Fruit fly (Drosophila melanogaster) whole organism, embryonic: ENCODE measurements around the gene CG33795.
A peak's percentile ranks its signal among the peaks of the same experiment; 100 is the strongest.

Experiments used
- Awh ChIP-seq: fragments of 200-800 bp; sonication (Bioruptor generic); IDR thresholded peaks from 2 replicates; pipeline ENCODE4, ENCODE4 v1.3.6; 2022; ENCODE audit warnings: missing biosample characterization, missing genetic modification characterization
- CG10267 ChIP-seq: fragments of 200-800 bp; sonication (Bioruptor generic); optimal IDR thresholded peaks from 2 replicates; lab custom pipeline; 2018; ENCODE audit warnings: missing biosample characterization, mild to moderate bottlenecking, missing genetic modification characterization, moderate library complexity
- CG11085 ChIP-seq: fragments of 200-800 bp; sonication (Bioruptor generic); IDR thresholded peaks from 2 replicates; pipeline ENCODE4 v1.3.6; 2022; ENCODE audit warnings: missing biosample characterization, missing genetic modification characterization
- CG12299 ChIP-seq: fragments of 200-800 bp; sonication (Bioruptor generic); optimal IDR thresholded peaks from 2 replicates; lab custom pipeline; 2018; ENCODE audit warnings: missing biosample characterization, mild to moderate bottlenecking, missing genetic modification characterization
- CG13775 ChIP-seq: fragments of 200-800 bp; sonication (Bioruptor generic); optimal IDR thresholded peaks from 3 replicates; lab custom pipeline; 2017; ENCODE audit warnings: missing biosample characterization, mild to moderate bottlenecking, missing genetic modification characterization
- CG14050 ChIP-seq: fragments of 200-800 bp; sonication (Bioruptor generic); IDR thresholded peaks from 3 replicates; pipeline ENCODE4 v1.3.6; 2022; ENCODE audit warnings: missing biosample characterization, missing genetic modification characterization
- CG14710 ChIP-seq: fragments of 200-800 bp; sonication (Bioruptor generic); optimal IDR thresholded peaks from 3 replicates; lab custom pipeline; 2019; ENCODE audit warnings: missing biosample characterization, mild to moderate bottlenecking, missing genetic modification characterization, moderate library complexity
- CG15269 ChIP-seq: fragments of 200-800 bp; sonication (Bioruptor generic); optimal IDR thresholded peaks from 2 replicates; lab custom pipeline; 2018; ENCODE audit warnings: missing biosample characterization, mild to moderate bottlenecking, missing genetic modification characterization, moderate library complexity
- CG15479 ChIP-seq: fragments of 200-800 bp; sonication (Bioruptor generic); optimal IDR thresholded peaks from 3 replicates; lab custom pipeline; 2019; ENCODE audit warnings: missing biosample characterization, mild to moderate bottlenecking, missing genetic modification characterization, moderate library complexity
- CG1603 ChIP-seq: fragments of 200-800 bp; sonication (Bioruptor generic); optimal IDR thresholded peaks from 2 replicates; lab custom pipeline; 2019; ENCODE audit warnings: missing biosample characterization, mild to moderate bottlenecking, missing genetic modification characterization, moderate library complexity
- CG2116 ChIP-seq: fragments of 200-800 bp; sonication (Bioruptor generic); optimal IDR thresholded peaks from 3 replicates; lab custom pipeline; 2018; ENCODE audit warnings: missing biosample characterization, mild to moderate bottlenecking, missing genetic modification characterization
- CG2199 ChIP-seq: fragments of 200-800 bp; sonication (Bioruptor generic); IDR thresholded peaks from 3 replicates; pipeline ENCODE4 v1.3.6; 2022; ENCODE audit warnings: missing biosample characterization, missing genetic modification characterization
- CG2712 ChIP-seq: fragments of 200-800 bp; optimal IDR thresholded peaks from 3 replicates; lab custom pipeline; 2019; ENCODE audit warnings: missing biosample characterization, mild to moderate bottlenecking, missing genetic modification characterization, moderate library complexity
- CG31441 ChIP-seq: fragments of 200-800 bp; sonication (Bioruptor generic); IDR thresholded peaks from 2 replicates; pipeline ENCODE4 v1.3.6; 2022; ENCODE audit warnings: missing biosample characterization, missing genetic modification characterization
- CG32532 ChIP-seq: fragments of 200-800 bp; sonication (Bioruptor generic); IDR thresholded peaks from 2 replicates; pipeline ENCODE4 v1.3.6; 2022; ENCODE audit warnings: missing biosample characterization, missing genetic modification characterization
- CG3407 ChIP-seq: fragments of 200-800 bp; sonication (Bioruptor generic); optimal IDR thresholded peaks from 2 replicates; lab custom pipeline; 2018; ENCODE audit warnings: missing biosample characterization, mild to moderate bottlenecking, missing genetic modification characterization
- CG3995 ChIP-seq: fragments of 200-800 bp; sonication (Bioruptor generic); optimal IDR thresholded peaks from 3 replicates; lab custom pipeline; 2016; ENCODE audit warnings: missing biosample characterization, missing genetic modification characterization
- CG4360 ChIP-seq: fragments of 200-800 bp; sonication (Bioruptor generic); IDR thresholded peaks from 2 replicates; pipeline ENCODE4 v1.3.6; 2022; ENCODE audit warnings: missing biosample characterization, missing genetic modification characterization
- CG4404 ChIP-seq: fragments of 200-800 bp; sonication (Bioruptor generic); IDR thresholded peaks from 2 replicates; pipeline ENCODE4 v1.3.6; 2022; ENCODE audit warnings: missing biosample characterization, missing genetic modification characterization
- CG4424 ChIP-seq: fragments of 200-800 bp; sonication (Bioruptor generic); optimal IDR thresholded peaks from 3 replicates; lab custom pipeline; 2016; ENCODE audit warnings: missing biosample characterization, missing genetic modification characterization
- CG4854 ChIP-seq: fragments of 200-800 bp; sonication (Bioruptor generic); optimal IDR thresholded peaks from 2 replicates; lab custom pipeline; 2016; ENCODE audit warnings: missing biosample characterization, missing genetic modification characterization, inconsistent platforms
- CG8944 ChIP-seq: fragments of 200-800 bp; sonication (Bioruptor generic); optimal IDR thresholded peaks from 3 replicates; lab custom pipeline; 2016; ENCODE audit warnings: missing biosample characterization, missing genetic modification characterization
- CG9215 ChIP-seq: fragments of 200-800 bp; sonication (Bioruptor generic); IDR thresholded peaks from 2 replicates; pipeline ENCODE4 v1.3.6; 2022; ENCODE audit warnings: missing biosample characterization, missing genetic modification characterization
- Fer1 ChIP-seq: fragments of 200-800 bp; sonication (Bioruptor generic); optimal IDR thresholded peaks from 2 replicates; lab custom pipeline; 2017; ENCODE audit warnings: missing biosample characterization, mild to moderate bottlenecking, missing genetic modification characterization
- Fer2 ChIP-seq: fragments of 200-800 bp; sonication (Bioruptor generic); optimal IDR thresholded peaks from 2 replicates; lab custom pipeline; 2018; ENCODE audit warnings: missing biosample characterization, mild to moderate bottlenecking, missing genetic modification characterization, moderate library complexity
- HLH4C ChIP-seq: fragments of 200-800 bp; sonication (Bioruptor generic); IDR thresholded peaks from 3 replicates; pipeline ENCODE4 v1.3.6; 2022; ENCODE audit warnings: missing biosample characterization, missing genetic modification characterization; ENCODE audit not compliant: partially characterized antibody
- Hr3 ChIP-seq: fragments of 200-800 bp; sonication (Bioruptor generic); optimal IDR thresholded peaks from 3 replicates; lab custom pipeline; 2016; ENCODE audit warnings: missing biosample characterization, missing genetic modification characterization
- Myb ChIP-seq: fragments of 200-800 bp; sonication (Bioruptor generic); optimal IDR thresholded peaks from 2 replicates; lab custom pipeline; 2016; ENCODE audit warnings: missing biosample characterization, missing genetic modification characterization
- Nf-YC ChIP-seq: fragments of 200-800 bp; optimal IDR thresholded peaks from 3 replicates; lab custom pipeline; 2019; ENCODE audit warnings: missing biosample characterization, mild to moderate bottlenecking, missing genetic modification characterization, moderate library complexity
- Rfx ChIP-seq: fragments of 200-800 bp; sonication (Bioruptor generic); IDR thresholded peaks from 2 replicates; pipeline ENCODE4 v1.3.6; 2022; ENCODE audit warnings: missing biosample characterization, missing genetic modification characterization
- cas ChIP-seq: fragments of 200-800 bp; sonication (Bioruptor generic); IDR thresholded peaks from 2 replicates; pipeline ENCODE4 v1.3.6; 2022; ENCODE audit warnings: missing biosample characterization, missing genetic modification characterization
- danr ChIP-seq: fragments of 200-800 bp; sonication (Bioruptor generic); IDR thresholded peaks from 2 replicates; pipeline ENCODE4 v1.3.6; 2022; ENCODE audit warnings: missing biosample characterization, missing genetic modification characterization
- en ChIP-seq: fragments of 200-800 bp; sonication (Bioruptor generic); optimal IDR thresholded peaks from 2 replicates; lab custom pipeline; 2016; ENCODE audit warnings: missing biosample characterization, missing genetic modification characterization
- hth ChIP-seq: fragments of >200 bp; optimal IDR thresholded peaks from 2 replicates; lab custom pipeline; 2017; ENCODE audit warnings: inconsistent platforms
- lab ChIP-seq: fragments of 200-800 bp; sonication (Bioruptor generic); optimal IDR thresholded peaks from 3 replicates; lab custom pipeline; 2017; ENCODE audit warnings: missing biosample characterization, missing genetic modification characterization, mild to moderate bottlenecking, moderate library complexity, missing genetic modification reagents
- lbe ChIP-seq: fragments of 200-800 bp; sonication (Bioruptor generic); optimal IDR thresholded peaks from 2 replicates; lab custom pipeline; 2016; ENCODE audit warnings: missing biosample characterization, mild to moderate bottlenecking, missing genetic modification characterization
- luna ChIP-seq: fragments of 200-800 bp; sonication (Bioruptor generic); optimal IDR thresholded peaks from 2 replicates; lab custom pipeline; 2016; ENCODE audit warnings: missing biosample characterization, missing genetic modification characterization
- mirr ChIP-seq: fragments of 200-800 bp; sonication (Bioruptor generic); optimal IDR thresholded peaks from 3 replicates; lab custom pipeline; 2018; ENCODE audit warnings: missing biosample characterization, mild to moderate bottlenecking, missing genetic modification characterization
- p53 ChIP-seq: fragments of 200-800 bp; sonication (Bioruptor generic); optimal IDR thresholded peaks from 2 replicates; lab custom pipeline; 2016; ENCODE audit warnings: missing biosample characterization, missing genetic modification characterization
- peb ChIP-seq: fragments of 200-800 bp; sonication (Bioruptor generic); IDR thresholded peaks from 2 replicates; pipeline ENCODE4 v1.3.6; 2022; ENCODE audit warnings: missing biosample characterization, missing genetic modification characterization
- schlank ChIP-seq: fragments of 200-800 bp; sonication (Bioruptor generic); optimal IDR thresholded peaks from 2 replicates; lab custom pipeline; 2018; ENCODE audit warnings: missing biosample characterization, mild to moderate bottlenecking, missing genetic modification characterization
- sd ChIP-seq: fragments of 200-800 bp; sonication (Bioruptor generic); optimal IDR thresholded peaks from 3 replicates; lab custom pipeline; 2018; ENCODE audit warnings: missing biosample characterization, mild to moderate bottlenecking, missing genetic modification characterization, moderate library complexity
- sima ChIP-seq: fragments of 200-800 bp; sonication (Bioruptor generic); optimal IDR thresholded peaks from 2 replicates; lab custom pipeline; 2016; ENCODE audit warnings: missing biosample characterization, missing genetic modification characterization
- slp2 ChIP-seq: fragments of 200-800 bp; sonication (Bioruptor generic); optimal IDR thresholded peaks from 2 replicates; lab custom pipeline; 2016; ENCODE audit warnings: missing biosample characterization, missing genetic modification characterization
- tin ChIP-seq: fragments of 200-800 bp; sonication (Bioruptor generic); optimal IDR thresholded peaks from 3 replicates; lab custom pipeline; 2016; ENCODE audit warnings: missing biosample characterization, missing genetic modification characterization
- tna ChIP-seq: fragments of 200-800 bp; sonication (Bioruptor generic); IDR thresholded peaks from 2 replicates; pipeline ENCODE4 v1.3.6; 2022; ENCODE audit warnings: missing biosample characterization, missing genetic modification characterization; ENCODE audit not compliant: partially characterized antibody
- trem ChIP-seq: fragments of 200-800 bp; optimal IDR thresholded peaks from 3 replicates; lab custom pipeline; 2019; ENCODE audit warnings: missing biosample characterization, mild to moderate bottlenecking, missing genetic modification characterization, moderate library complexity
- unc-4 ChIP-seq: fragments of 200-800 bp; sonication (Bioruptor generic); IDR thresholded peaks from 2 replicates; pipeline ENCODE4 v1.3.6; 2022; ENCODE audit warnings: missing biosample characterization, missing genetic modification characterization; ENCODE audit not compliant: partially characterized antibody
- zen ChIP-seq: fragments of 200-800 bp; sonication (Bioruptor generic); optimal IDR thresholded peaks from 3 replicates; lab custom pipeline; 2018; ENCODE audit warnings: missing biosample characterization, mild to moderate bottlenecking, missing genetic modification characterization, moderate library complexity
- zen2 ChIP-seq: fragments of 200-800 bp; sonication (Bioruptor generic); IDR thresholded peaks from 3 replicates; pipeline ENCODE4 v1.3.6; 2022; ENCODE audit warnings: missing biosample characterization, missing genetic modification characterization; ENCODE audit not compliant: partially characterized antibody

CG33795 gene

dm6 chr3L:16165356-16166168 lies 5.6 kb downstream of the CG33795 start (continued):
- no peak for TF ChIP-seq Fer2 (tag; lab: Kevin White, UChicago)
- no peak for TF ChIP-seq CG14710 (tag; lab: Kevin White, UChicago)
- TF ChIP-seq CG3407 (GFP tag; lab: Kevin White, UChicago) = no peak
- no peak for TF ChIP-seq CG1603
- peak; percentile 36 for TF ChIP-seq CG3995
- peak; percentile 40 for TF ChIP-seq sd (tag; lab: Kevin White, UChicago)
- TF ChIP-seq tin (GFP tag; lab: Kevin White, UChicago) = peak; percentile 22
- peak; percentile 29 for TF ChIP-seq Myb (GFP tag; lab: Kevin White, UChicago)
- peak; percentile 66; the same call in 1 of the 2 replicates for TF ChIP-seq Rfx (GFP tag; lab: Robert Waterston, UW)
- TF ChIP-seq sima = no peak
- no peak for TF ChIP-seq unc-4 (GFP tag; lab: Robert Waterston, UW)
- peak; percentile 31 for TF ChIP-seq CG9215 (GFP tag; lab: Robert Waterston, UW)
- peak; percentile 35 for TF ChIP-seq CG4424 (GFP tag; lab: Kevin White, UChicago)
- no peak for TF ChIP-seq CG10267 (tag; lab: Kevin White, UChicago)
- TF ChIP-seq Nf-YC (tag; lab: Kevin White, UChicago) = no peak
- TF ChIP-seq trem (tag; lab: Kevin White, UChicago) = no peak
- TF ChIP-seq luna = no peak
- TF ChIP-seq CG8944 = peak; percentile 37
- peak; percentile 41; the same call in 1 of the 2 replicates for TF ChIP-seq CG4404 (GFP tag; lab: Robert Waterston, UW)
- no peak for TF ChIP-seq mirr (GFP tag; lab: Kevin White, UChicago)
- TF ChIP-seq CG15479 (GFP tag; lab: Kevin White, UChicago) = no peak
- no peak for TF ChIP-seq CG2116 (GFP tag; lab: Kevin White, UChicago)
- no peak for TF ChIP-seq CG14050
- no peak for TF ChIP-seq zen2
- no peak for TF ChIP-seq cas
- TF ChIP-seq CG13775 (GFP tag; lab: Kevin White, UChicago) = peak; percentile 25
- no peak for TF ChIP-seq danr (GFP tag; lab: Robert Waterston, UW)
- no peak for TF ChIP-seq peb
- no peak for TF ChIP-seq slp2
- TF ChIP-seq schlank = no peak
- TF ChIP-seq CG2712 (tag; lab: Kevin White, UChicago) = peak; percentile 22
- no peak for TF ChIP-seq p53 (GFP tag; lab: Kevin White, UChicago)
- TF ChIP-seq CG15269 (tag; lab: Kevin White, UChicago) = peak; percentile 42
- TF ChIP-seq zen (tag; lab: Kevin White, UChicago) = no peak
- TF ChIP-seq en (GFP tag; lab: Kevin White, UChicago) = no peak
- peak; percentile 77 for TF ChIP-seq CG32532 (GFP tag; lab: Robert Waterston, UW)
- TF ChIP-seq CG4854 (GFP tag; lab: Kevin White, UChicago) = peak; percentile 53
- TF ChIP-seq Awh = 0 out of 2 replicates have a peak, but pooled peaks have one; percentile 25
- TF ChIP-seq CG11085 (GFP tag; lab: Robert Waterston, UW) = no peak
- TF ChIP-seq Hr3 (GFP tag; lab: Kevin White, UChicago) = peak; percentile 29
- TF ChIP-seq CG4360 (GFP tag; lab: Robert Waterston, UW) = no peak
- no peak for TF ChIP-seq HLH4C (GFP tag; lab: Robert Waterston, UW)
- TF ChIP-seq hth (lab: Kevin White, UChicago) = no peak
- no peak for TF ChIP-seq CG2199 (GFP tag; lab: Robert Waterston, UW)
- TF ChIP-seq lbe (GFP tag; lab: Kevin White, UChicago) = peak; percentile 57
- no peak for TF ChIP-seq CG12299
- peak; percentile 41 for TF ChIP-seq lab (GFP tag; lab: Kevin White, UChicago)
- TF ChIP-seq tna = 0 out of 2 replicates have a peak, but pooled peaks have one; percentile 23
- no peak for TF ChIP-seq Fer1 (GFP tag; lab: Kevin White, UChicago)
- TF ChIP-seq CG31441 = 0 out of 2 replicates have a peak, but pooled peaks have one; percentile 17
